Worm (Caenorhabditis elegans) whole organism, late embryonic: ENCODE measurements around the gene nhr-181.

Source experiments
- F13H6.1 ChIP-seq: sonication (generic microtip); optimal IDR thresholded peaks from 2 replicates; lab custom pipeline; 2016; ENCODE audit warnings: missing genetic modification characterization, missing compliant biosample characterization
- T23F11.4 ChIP-seq: fragments of 200-800 bp; sonication (Bioruptor generic); optimal IDR thresholded peaks from 2 replicates; lab custom pipeline; 2018; ENCODE audit warnings: mild to moderate bottlenecking, missing genetic modification characterization, missing compliant biosample characterization
- ama-1 ChIP-seq: fragments of 150-350 bp; optimal IDR thresholded peaks from 2 replicates; lab custom pipeline; 2014
- ceh-2 ChIP-seq: sonication (generic microtip); optimal IDR thresholded peaks from 2 replicates; lab custom pipeline; 2016; ENCODE audit warnings: missing genotype, missing genetic modification characterization, missing compliant biosample characterization
- ceh-31 ChIP-seq: sonication (generic microtip); optimal IDR thresholded peaks from 2 replicates; lab custom pipeline; 2016; ENCODE audit warnings: missing genetic modification characterization, missing compliant biosample characterization
- ceh-48 ChIP-seq: sonication (generic microtip); optimal IDR thresholded peaks from 2 replicates; lab custom pipeline; 2016; ENCODE audit warnings: missing genetic modification characterization, inconsistent platforms, missing compliant biosample characterization
- dve-1 ChIP-seq: sonication (generic microtip); optimal IDR thresholded peaks from 2 replicates; lab custom pipeline; 2017; ENCODE audit warnings: antibody characterized with exemption, mild to moderate bottlenecking, missing genetic modification characterization, missing compliant biosample characterization
- elt-2 ChIP-seq: sonication (generic microtip); optimal IDR thresholded peaks from 2 replicates; lab custom pipeline; 2016; ENCODE audit warnings: missing genetic modification reagents, missing genetic modification characterization, missing compliant biosample characterization
- fkh-6 ChIP-seq: sonication (generic microtip); optimal IDR thresholded peaks from 2 replicates; lab custom pipeline; 2016; ENCODE audit warnings: missing genetic modification characterization, missing compliant biosample characterization
- gmeb-2 ChIP-seq: sonication (generic microtip); optimal IDR thresholded peaks from 2 replicates; lab custom pipeline; 2016; ENCODE audit warnings: missing genetic modification characterization, inconsistent platforms, missing compliant biosample characterization
- hlh-30 ChIP-seq: sonication (generic microtip); optimal IDR thresholded peaks from 2 replicates; lab custom pipeline; 2017; ENCODE audit warnings: antibody characterized with exemption, missing genetic modification characterization, missing compliant biosample characterization; ENCODE audit not compliant: insufficient read depth
- hlh-8 ChIP-seq: sonication (generic microtip); optimal IDR thresholded peaks from 2 replicates; lab custom pipeline; 2016; ENCODE audit warnings: missing genotype, missing genetic modification characterization, missing compliant biosample characterization
- madf-2 ChIP-seq: sonication (generic microtip); optimal IDR thresholded peaks from 2 replicates; lab custom pipeline; 2017; ENCODE audit warnings: missing genetic modification characterization, missing compliant biosample characterization
- nfya-1 ChIP-seq: sonication (generic microtip); optimal IDR thresholded peaks from 2 replicates; lab custom pipeline; 2017; ENCODE audit warnings: missing genetic modification characterization, mild to moderate bottlenecking, missing compliant biosample characterization, antibody characterized with exemption, moderate library complexity
- pax-1 ChIP-seq: fragments of 150-350 bp; optimal IDR thresholded peaks from 2 replicates; lab custom pipeline; 2014; ENCODE audit warnings: missing biosample characterization, missing genetic modification characterization
- pha-2 ChIP-seq: sonication (generic microtip); optimal IDR thresholded peaks from 2 replicates; lab custom pipeline; 2017; ENCODE audit warnings: mild to moderate bottlenecking, missing genetic modification characterization, missing compliant biosample characterization
- sdc-2 ChIP-seq: sonication (generic microtip); optimal IDR thresholded peaks from 2 replicates; lab custom pipeline; 2016; ENCODE audit warnings: missing genotype, missing genetic modification characterization, missing compliant biosample characterization
- sox-2 ChIP-seq: fragments of 200-800 bp; sonication (Bioruptor generic); IDR thresholded peaks from 2 replicates; pipeline ENCODE4 v1.3.6; 2022; ENCODE audit warnings: missing genetic modification reagents, missing genetic modification characterization, missing compliant biosample characterization
- tbx-7 ChIP-seq: sonication (generic microtip); optimal IDR thresholded peaks from 2 replicates; lab custom pipeline; 2016; ENCODE audit warnings: missing genotype, missing genetic modification characterization, missing compliant biosample characterization
- unc-42 ChIP-seq: sonication (generic microtip); optimal IDR thresholded peaks from 2 replicates; lab custom pipeline; 2016; ENCODE audit warnings: missing genotype, missing genetic modification characterization, missing compliant biosample characterization
- unc-55 ChIP-seq: sonication (generic microtip); optimal IDR thresholded peaks from 2 replicates; lab custom pipeline; 2017; ENCODE audit warnings: missing biosample characterization, missing genetic modification reagents, missing genetic modification characterization

Gene nhr-181

DNA sequence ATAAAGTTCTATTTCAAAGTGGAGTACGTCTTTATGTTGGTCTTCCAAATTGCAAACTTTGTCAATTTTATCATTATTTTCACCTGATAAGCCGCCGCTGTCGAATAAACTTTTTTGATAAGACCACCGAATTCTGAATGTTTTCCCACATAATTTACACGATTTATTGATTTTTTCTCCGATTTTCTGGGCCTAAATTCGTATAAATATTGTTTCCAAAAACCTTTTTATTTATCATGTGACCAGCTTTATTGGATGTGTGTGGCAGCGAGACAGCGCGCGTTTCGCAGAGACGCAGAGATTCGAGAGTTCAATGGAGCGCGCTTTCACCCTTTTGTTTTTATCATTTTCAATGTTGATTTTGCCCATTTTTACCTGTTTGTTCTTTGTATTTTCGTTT lies 48.2 kb downstream of the nhr-181 start:
- peak; percentile 67 for TF ChIP-seq elt-2 (tag; lab: Kevin White, UChicago)
- TF ChIP-seq unc-55 (GFP tag; lab: Kevin White, UChicago): peak; percentile 21
- peak; percentile 33 for TF ChIP-seq ceh-48 (tag; lab: Kevin White, UChicago)
- no peak for TF ChIP-seq T23F11.4 (GFP tag; lab: Kevin White, UChicago)
- TF ChIP-seq nfya-1: peak; percentile 42
- no peak for TF ChIP-seq dve-1
- peak; percentile 69 for TF ChIP-seq unc-42 (tag; lab: Kevin White, UChicago)
- peak; percentile 13 for TF ChIP-seq pax-1 (tag; lab: Kevin White, UChicago)
- peak; percentile 96 for TF ChIP-seq hlh-30 (tag; lab: Kevin White, UChicago)
- TF ChIP-seq, all 69 proteins: peak for 7

DNA sequence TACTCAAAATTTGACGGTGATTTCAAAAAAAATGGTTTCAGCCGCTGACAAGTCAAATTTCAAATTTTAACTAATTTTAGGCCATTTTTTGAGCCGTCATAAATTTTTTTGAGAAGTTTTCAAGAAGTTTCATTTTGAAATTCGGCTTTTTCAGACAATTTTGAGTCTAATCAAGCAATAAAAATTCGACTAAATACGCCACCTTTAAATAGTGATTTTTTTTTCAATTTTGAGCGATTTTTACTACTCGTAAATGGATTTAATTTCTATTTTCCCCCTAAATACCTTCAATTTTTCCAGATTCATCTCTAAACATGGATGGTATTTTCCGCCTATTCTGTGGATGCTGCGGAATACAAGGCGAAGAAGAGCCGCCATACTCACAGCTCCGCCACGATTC lies 49.4 kb downstream of the nhr-181 start, which contains the start of gene Y45G5AL.1:
TSS of gene Y45G5AL.1 (plus strand) at position 301 of the 400 bp plus-strand sequence.
- TF ChIP-seq sdc-2 (tag; lab: Kevin White, UChicago) (no peak), tbx-7 (tag; lab: Kevin White, UChicago) (no peak), hlh-8 (tag; lab: Kevin White, UChicago) (no peak), fkh-6 (tag; lab: Kevin White, UChicago) (no peak), ceh-31 (tag; lab: Kevin White, UChicago) (no peak), pha-2 (tag; lab: Kevin White, UChicago) (no peak), ama-1 (no peak), madf-2 (tag; lab: Kevin White, UChicago) (no peak), ceh-2 (tag; lab: Kevin White, UChicago) (no peak), F13H6.1 (tag; lab: Kevin White, UChicago) (no peak), gmeb-2 (tag; lab: Kevin White, UChicago) (no peak), sox-2 (GFP tag; lab: Robert Waterston, UW) (no peak)
